Worm (Caenorhabditis elegans): Measurements from ENCODE around the gene alh-9.

alh-9 gene

DNA sequence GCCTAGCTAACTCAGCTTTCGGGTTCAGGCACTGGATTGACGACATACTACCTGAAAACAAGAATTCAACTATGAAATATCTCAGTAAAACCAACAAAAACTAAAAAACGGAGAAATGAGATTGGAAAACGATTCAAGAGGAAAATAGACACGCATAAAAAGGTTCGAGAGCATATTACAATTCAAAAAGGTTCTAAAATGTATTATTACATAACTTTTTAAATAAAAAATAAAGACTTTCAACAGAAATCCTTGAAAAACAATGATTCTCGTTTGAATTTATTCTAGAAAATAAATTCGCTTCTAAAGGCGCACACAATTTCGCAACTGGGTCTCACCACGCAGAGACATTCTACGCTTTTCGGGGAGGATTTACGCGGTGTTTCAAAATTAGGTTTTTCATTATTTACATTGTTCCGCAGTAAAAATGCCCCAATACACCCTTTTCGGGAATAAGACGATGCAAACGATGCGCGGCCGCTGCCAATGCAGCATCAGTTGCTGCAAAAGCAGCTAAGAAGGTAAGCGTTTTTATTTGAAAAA lies at the start of gene alh-9, which contains the start of gene cct-6:
TSS of gene alh-9 (plus strand) at position 382 of the 543 bp plus-strand sequence.
TSS of gene cct-6 (minus strand) at position 51 of the 543 bp plus-strand sequence.
- TF ChIP-seq ztf-23 (GFP tag; IDR thresholded peaks at IDR 0.05) = no peak
- peak; percentile 72 for TF ChIP-seq cog-1 (tag; optimal IDR thresholded peaks at IDR 0.05)

DNA sequence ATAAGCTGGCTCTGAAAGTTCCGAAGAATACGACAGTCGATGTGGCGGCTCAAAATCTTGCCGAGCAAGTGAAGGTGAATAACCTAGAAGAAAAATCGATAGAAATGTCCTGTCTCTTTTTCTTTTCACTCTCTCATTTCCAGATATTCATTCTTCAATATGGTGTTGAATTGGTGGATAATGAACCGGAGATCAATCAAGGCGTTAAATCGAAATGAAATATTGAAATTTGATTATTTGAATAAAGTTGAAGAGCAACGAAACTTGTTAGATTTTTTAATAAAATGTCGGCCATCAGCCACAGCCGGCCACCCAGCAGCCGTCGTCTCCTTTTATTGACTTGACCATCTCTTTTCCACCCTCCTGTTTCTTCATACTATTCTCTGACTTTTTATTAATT lies 49.1 kb upstream of the alh-9 start, which contains the start of gene R12B2.2:
TSS of gene R12B2.2 (plus strand) at position 301 of the 400 bp plus-strand sequence.
- TF ChIP-seq ztf-29 (GFP tag; IDR thresholded peaks at IDR 0.05) = no peak
- TF ChIP-seq T22C8.4 (GFP tag; IDR thresholded peaks at IDR 0.05) = no peak
- no peak for TF ChIP-seq med-1 (GFP tag; optimal IDR thresholded peaks at IDR 0.05; ENCODE audit: insufficient read depth)
- TF ChIP-seq tab-1 (GFP tag; IDR thresholded peaks at IDR 0.05) = no peak
- no peak for TF ChIP-seq klf-2 (GFP tag; conservative IDR thresholded peaks at IDR 0.05)
- TF ChIP-seq ztf-23 (GFP tag; IDR thresholded peaks at IDR 0.05) = no peak
- no peak for TF ChIP-seq ref-1 (GFP tag; conservative IDR thresholded peaks at IDR 0.05)
- TF ChIP-seq cog-1 (tag; optimal IDR thresholded peaks at IDR 0.05) = no peak
- no peak for TF ChIP-seq flt-1 (GFP tag; IDR thresholded peaks at IDR 0.05)

DNA sequence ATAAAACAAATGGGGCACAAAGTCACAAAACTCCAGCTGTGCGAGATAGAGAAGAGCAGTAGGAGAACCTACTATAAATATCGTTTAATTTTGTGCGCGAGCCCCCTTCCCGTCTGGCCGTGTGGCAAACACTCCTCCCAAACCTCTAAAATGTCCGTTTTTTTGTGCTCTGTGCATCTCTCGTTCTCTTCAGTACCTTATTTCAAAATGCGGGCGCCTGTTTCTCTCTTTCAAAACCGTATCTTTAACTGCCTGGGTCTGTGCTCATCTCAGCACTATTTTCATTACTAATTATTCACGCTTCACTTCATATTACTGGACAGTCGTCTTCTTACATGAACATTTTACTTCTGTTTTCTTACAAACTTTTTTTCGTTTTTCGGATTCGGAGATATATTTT lies 45.8 kb upstream of the alh-9 start:
- TF ChIP-seq ztf-23 (GFP tag; IDR thresholded peaks at IDR 0.05) (no peak), ztf-29 (GFP tag; IDR thresholded peaks at IDR 0.05) (no peak), T22C8.4 (GFP tag; IDR thresholded peaks at IDR 0.05) (no peak), tab-1 (GFP tag; IDR thresholded peaks at IDR 0.05) (no peak), med-1 (GFP tag; optimal IDR thresholded peaks at IDR 0.05; ENCODE audit: insufficient read depth) (no peak), cog-1 (tag; optimal IDR thresholded peaks at IDR 0.05) (no peak), flt-1 (GFP tag; IDR thresholded peaks at IDR 0.05) (no peak), klf-2 (GFP tag; conservative IDR thresholded peaks at IDR 0.05) (no peak), ref-1 (GFP tag; conservative IDR thresholded peaks at IDR 0.05) (no peak)

DNA sequence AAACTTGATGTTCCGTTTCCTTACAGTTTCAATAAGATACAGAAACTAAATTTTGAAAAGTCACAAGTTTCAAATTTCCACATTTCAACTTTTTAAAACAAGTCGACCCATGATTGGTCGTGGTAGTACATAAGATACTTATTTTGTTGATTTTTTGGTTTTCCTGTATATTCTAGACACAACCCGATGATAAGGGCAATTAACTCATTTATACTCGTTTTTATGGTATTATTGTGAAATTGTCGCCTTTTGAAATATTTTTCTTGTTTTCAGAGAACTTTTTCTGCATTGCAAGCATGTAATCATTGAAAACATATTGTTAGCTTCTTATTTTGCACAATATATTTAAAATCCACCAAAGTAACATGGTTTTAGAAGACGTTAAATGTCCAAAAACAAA lies 43.9 kb upstream of the alh-9 start:
- TF ChIP-seq klf-2 (GFP tag; conservative IDR thresholded peaks at IDR 0.05) (no peak), ztf-29 (GFP tag; IDR thresholded peaks at IDR 0.05) (no peak), ztf-23 (GFP tag; IDR thresholded peaks at IDR 0.05) (no peak), T22C8.4 (GFP tag; IDR thresholded peaks at IDR 0.05) (no peak), flt-1 (GFP tag; IDR thresholded peaks at IDR 0.05) (no peak), tab-1 (GFP tag; IDR thresholded peaks at IDR 0.05) (no peak), med-1 (GFP tag; optimal IDR thresholded peaks at IDR 0.05; ENCODE audit: insufficient read depth) (no peak), ref-1 (GFP tag; conservative IDR thresholded peaks at IDR 0.05) (no peak), cog-1 (tag; optimal IDR thresholded peaks at IDR 0.05) (no peak)

- no peak for TF ChIP-seq ztf-29 (GFP tag; IDR thresholded peaks at IDR 0.05)
- TF ChIP-seq cog-1 (tag; optimal IDR thresholded peaks at IDR 0.05) = no peak
- TF ChIP-seq tab-1 (GFP tag; IDR thresholded peaks at IDR 0.05) = no peak
Measured at ce11 chrIII:5812672-5813071, 43.1 kb upstream of the alh-9 start.

- TF ChIP-seq klf-2 (GFP tag; conservative IDR thresholded peaks at IDR 0.05) (no peak), ztf-29 (GFP tag; IDR thresholded peaks at IDR 0.05) (no peak), flt-1 (GFP tag; IDR thresholded peaks at IDR 0.05) (no peak)
Measured at ce11 chrIII:5813501-5813900, 42.3 kb upstream of the alh-9 start.

ce11 chrIII:5814098-5814497 lies 41.7 kb upstream of the alh-9 start:
- no peak for TF ChIP-seq T22C8.4 (GFP tag; IDR thresholded peaks at IDR 0.05)
- no peak for TF ChIP-seq tab-1 (GFP tag; IDR thresholded peaks at IDR 0.05)
- no peak for TF ChIP-seq klf-2 (GFP tag; conservative IDR thresholded peaks at IDR 0.05)

- TF ChIP-seq tab-1 (GFP tag; IDR thresholded peaks at IDR 0.05) = 0 out of 2 replicates have a peak, but pooled peaks have one; percentile 28
- TF ChIP-seq flt-1 (GFP tag; IDR thresholded peaks at IDR 0.05) = no peak
Measured at ce11 chrIII:5814799-5815198, 41.0 kb upstream of the alh-9 start, which contains the start of gene R12B2.7. Gene R12B2.7, plus strand, starts transcription at chrIII:5815045.

DNA sequence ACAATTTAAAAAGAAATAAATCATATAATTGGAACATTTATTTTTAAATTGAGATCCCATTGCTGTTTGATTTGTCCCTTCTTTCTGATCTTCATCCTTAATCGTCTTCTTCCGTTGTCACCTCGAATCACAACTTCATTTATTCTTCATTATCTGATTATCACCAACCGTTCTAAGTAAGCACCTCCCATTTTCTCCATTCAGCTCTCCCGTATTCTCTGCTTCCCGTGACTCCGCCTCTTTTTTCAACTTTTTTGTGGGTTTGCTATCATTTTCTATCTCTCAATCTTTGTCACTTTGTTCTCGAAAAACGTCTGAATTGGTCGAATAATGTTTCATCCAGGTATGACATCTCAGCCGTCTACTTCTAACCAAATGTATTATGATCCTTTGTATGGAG lies 39.9 kb upstream of the alh-9 start, which contains the start of gene sma-4:
TSS of gene sma-4 (plus strand) at position 301 of the 400 bp plus-strand sequence.
- no peak for TF ChIP-seq klf-2 (GFP tag; conservative IDR thresholded peaks at IDR 0.05)
- no peak for TF ChIP-seq flt-1 (GFP tag; IDR thresholded peaks at IDR 0.05)
- no peak for TF ChIP-seq T22C8.4 (GFP tag; IDR thresholded peaks at IDR 0.05)
- no peak for TF ChIP-seq tab-1 (GFP tag; IDR thresholded peaks at IDR 0.05)
- no peak for TF ChIP-seq med-1 (GFP tag; optimal IDR thresholded peaks at IDR 0.05; ENCODE audit: insufficient read depth)
- TF ChIP-seq ref-1 (GFP tag; conservative IDR thresholded peaks at IDR 0.05) = no peak
- TF ChIP-seq cog-1 (tag; optimal IDR thresholded peaks at IDR 0.05) = no peak
- no peak for TF ChIP-seq ztf-23 (GFP tag; IDR thresholded peaks at IDR 0.05)
- no peak for TF ChIP-seq ztf-29 (GFP tag; IDR thresholded peaks at IDR 0.05)

DNA sequence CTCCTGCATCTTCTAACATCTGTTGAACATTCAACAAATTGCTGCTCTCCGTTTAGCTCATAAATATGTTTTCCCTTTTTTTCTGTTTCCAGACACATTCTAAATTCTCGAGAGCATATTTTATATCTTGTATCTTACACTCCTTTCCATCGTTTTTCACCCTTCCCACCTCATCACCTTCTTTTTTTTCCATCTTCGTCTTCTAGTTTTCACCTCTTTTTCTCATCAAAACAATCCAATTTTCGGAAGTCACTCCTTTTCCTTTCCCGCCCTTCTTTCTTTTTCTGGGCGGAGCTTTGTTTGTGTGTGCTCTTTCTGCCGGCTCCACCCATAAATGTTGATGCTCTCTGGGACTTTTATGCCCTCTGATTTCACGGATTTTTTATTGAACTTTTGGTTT lies 33.0 kb upstream of the alh-9 start:
- no peak for TF ChIP-seq klf-2 (GFP tag; conservative IDR thresholded peaks at IDR 0.05)
- TF ChIP-seq flt-1 (GFP tag; IDR thresholded peaks at IDR 0.05) = no peak

ce11 chrIII:5823617-5824016 lies 32.2 kb upstream of the alh-9 start, which contains the start of gene R12B2.8:
Gene R12B2.8, plus strand, starts transcription at chrIII:5823917.
- TF ChIP-seq ztf-23 (GFP tag; IDR thresholded peaks at IDR 0.05) (no peak), klf-2 (GFP tag; conservative IDR thresholded peaks at IDR 0.05) (no peak), flt-1 (GFP tag; IDR thresholded peaks at IDR 0.05) (no peak)
